Fruit fly (Drosophila melanogaster): ENCODE measurements around the gene dally.

DNA sequence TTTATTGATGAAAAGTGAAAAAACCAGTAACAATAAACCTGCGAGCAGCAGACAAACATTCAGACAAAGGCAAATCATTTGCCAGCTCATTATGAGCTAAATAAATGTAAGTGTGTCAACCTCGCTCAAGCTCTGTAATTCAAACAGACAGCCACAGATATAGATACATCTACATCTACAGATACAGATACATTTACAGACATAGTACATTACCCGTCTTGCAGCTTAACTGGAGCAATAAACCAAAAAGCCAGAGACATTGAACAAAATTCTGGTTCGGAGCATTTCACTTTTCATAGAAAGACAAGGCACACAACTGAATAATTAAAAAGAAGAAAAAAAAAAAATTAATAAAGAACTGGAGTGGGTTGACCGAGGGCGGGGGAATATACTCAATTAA is 92.4 kb downstream of the dally start:
- TF ChIP-seq ey (GFP tag; optimal IDR thresholded peaks at IDR 0.05) = no peak
- no peak for TF ChIP-seq Hr83 (GFP tag; optimal IDR thresholded peaks at IDR 0.05; ENCODE audit: poor library complexity, severe bottlenecking)
- TF ChIP-seq Dfd (GFP tag; optimal IDR thresholded peaks at IDR 0.05) = no peak
- no peak for TF ChIP-seq Hnf4 (GFP tag; optimal IDR thresholded peaks at IDR 0.05)
- TF ChIP-seq Hr78 (GFP tag; optimal IDR thresholded peaks at IDR 0.05) = no peak
- no peak for TF ChIP-seq OdsH (GFP tag; optimal IDR thresholded peaks at IDR 0.05)
- TF ChIP-seq Abd-B (GFP tag; optimal IDR thresholded peaks at IDR 0.05) = no peak
- no peak for TF ChIP-seq N (GFP tag; optimal IDR thresholded peaks at IDR 0.05)
- no peak for TF ChIP-seq lola (GFP tag; optimal IDR thresholded peaks at IDR 0.05)
- no peak for TF ChIP-seq sage (GFP tag; optimal IDR thresholded peaks at IDR 0.05)
- TF ChIP-seq Vsx2 (GFP tag; optimal IDR thresholded peaks at IDR 0.05; ENCODE audit: partially characterized antibody) = no peak
